Worm (Caenorhabditis elegans): ENCODE data around the gene srb-18.
"Not testable (repeated sequence)": the region's sequence is repeated elsewhere in the genome, so short reads cannot be mapped to it uniquely, and the experiment has no call there.

The srb-18 gene

DNA sequence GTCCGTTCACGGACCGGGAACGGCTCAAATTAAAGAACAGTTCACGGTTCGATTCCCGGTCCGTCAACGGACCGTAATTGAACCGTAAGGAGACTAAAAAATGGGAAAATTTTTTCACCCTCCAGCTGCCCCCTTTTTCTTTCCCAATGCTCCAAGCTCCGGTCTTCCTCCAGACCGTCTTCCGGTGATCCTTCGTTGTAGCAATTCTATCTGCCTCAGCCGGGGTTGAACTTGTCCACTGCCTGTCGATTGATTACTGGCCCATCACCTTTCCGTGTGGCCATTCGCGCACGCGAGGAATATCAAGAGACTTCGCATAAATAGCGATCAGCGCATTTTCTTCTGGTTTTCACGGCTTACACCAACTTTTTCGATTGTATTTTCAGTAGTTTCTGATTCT, 33.5 kb downstream of the srb-18 start (continued):
- TF ChIP-seq aptf-2 (GFP tag; conservative IDR thresholded peaks at IDR 0.05) (peak; percentile 78), madf-8 (GFP tag; conservative IDR thresholded peaks at IDR 0.05) (peak; percentile 43), T07F8.4 (tag; optimal IDR thresholded peaks at IDR 0.05) (peak; percentile 43), F52B5.7 (tag; optimal IDR thresholded peaks at IDR 0.05) (peak; percentile 50), him-1 (tag; optimal IDR thresholded peaks at IDR 0.05) (peak; percentile 45), rpc-1 (optimal IDR thresholded peaks at IDR 0.05) (peak; percentile 53), rpc-1 (tag; optimal IDR thresholded peaks at IDR 0.05) (peak; percentile 73), F37B4.10 (GFP tag; IDR thresholded peaks at IDR 0.05) (0 out of 2 replicates have a peak, but pooled peaks have one; percentile 11), Y95B8A.8 (GFP tag; IDR thresholded peaks at IDR 0.05) (peak; percentile 73), hmg-1.2 (GFP tag; IDR thresholded peaks at IDR 0.05) (peak; percentile 57), lag-1 (GFP tag; IDR thresholded peaks at IDR 0.05) (0 out of 2 replicates have a peak, but pooled peaks have one; percentile 59), rcor-1 (GFP tag; IDR thresholded peaks at IDR 0.05) (peak; percentile 78), ceh-100 (GFP tag; IDR thresholded peaks at IDR 0.05) (peak; percentile 27; the same call in 1 of the 2 replicates), ekl-4 (GFP tag; IDR thresholded peaks at IDR 0.05) (peak; percentile 83; the same call in 1 of the 2 replicates), D2030.7 (GFP tag; IDR thresholded peaks at IDR 0.05) (peak; percentile 87), hmg-20 (GFP tag; IDR thresholded peaks at IDR 0.05) (peak; percentile 36; the same call in 1 of the 2 replicates), die-1 (tag; optimal IDR thresholded peaks at IDR 0.05) (peak; percentile 59), sea-2 (GFP tag; IDR thresholded peaks at IDR 0.05) (peak; percentile 51; the same call in 1 of the 2 replicates), tbp1 (GFP tag; optimal IDR thresholded peaks at IDR 0.05) (peak; percentile 85), cebp-2 (GFP tag; IDR thresholded peaks at IDR 0.05) (0 out of 2 replicates have a peak, but pooled peaks have one; percentile 71), egl-44 (GFP tag; IDR thresholded peaks at IDR 0.05) (peak; percentile 93), egl-18 (GFP tag; IDR thresholded peaks at IDR 0.05) (0 out of 2 replicates have a peak, but pooled peaks have one; percentile 57), attf-6 (GFP tag; IDR thresholded peaks at IDR 0.05) (peak; percentile 49), aptf-3 (GFP tag; IDR thresholded peaks at IDR 0.05) (peak; percentile 93), Y56A3A.18 (GFP tag; IDR thresholded peaks at IDR 0.05) (peak; percentile 91), lin-54 (GFP tag; optimal IDR thresholded peaks at IDR 0.05) (peak; percentile 57), mcd-1 (GFP tag; IDR thresholded peaks at IDR 0.05) (peak; percentile 67), ztf-28 (GFP tag; IDR thresholded peaks at IDR 0.05) (peak; percentile 71; the same call in 1 of the 2 replicates), F39B2.1 (GFP tag; IDR thresholded peaks at IDR 0.05) (0 out of 2 replicates have a peak, but pooled peaks have one; percentile 38), mxl-1 (tag; optimal IDR thresholded peaks at IDR 0.05) (peak; percentile 47), ztf-22 (GFP tag; optimal IDR thresholded peaks at IDR 0.05) (peak; percentile 10), ztf-25 (GFP tag; IDR thresholded peaks at IDR 0.05) (peak; percentile 74; the same call in 1 of the 2 replicates), Y53F4B.3 (GFP tag; IDR thresholded peaks at IDR 0.05) (peak; percentile 62; the same call in 1 of the 2 replicates), cebp-1 (GFP tag; IDR thresholded peaks at IDR 0.05) (peak; percentile 36; the same call in 1 of the 2 replicates)
- TF ChIP-seq cebp-1 (tag; optimal IDR thresholded peaks at IDR 0.05): not testable (repeated sequence)

DNA sequence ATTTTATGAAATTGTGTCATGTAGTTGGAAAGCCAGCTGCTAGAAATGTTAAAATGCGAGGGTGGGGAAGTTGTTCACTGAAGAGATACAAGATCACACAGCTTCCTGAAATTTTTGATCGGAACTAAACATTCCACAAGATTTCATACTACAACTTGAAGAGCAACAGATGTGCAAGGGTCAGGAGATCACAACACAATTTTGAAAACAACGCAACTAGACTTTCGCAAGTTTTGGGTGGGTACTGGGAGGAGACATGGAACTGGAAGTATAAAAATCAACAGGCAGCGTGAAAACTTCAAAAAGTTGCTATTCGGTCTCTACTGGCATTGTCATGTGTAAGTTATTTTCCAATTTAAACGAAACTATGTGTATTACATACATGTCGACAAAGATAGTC, 36.8 kb downstream of the srb-18 start, which contains the start of gene F19F10.3:
Gene F19F10.3, plus strand, starts transcription at position 301 of the 400 bp plus-strand sequence.
- no peak for TF ChIP-seq xnd-1 (tag; optimal IDR thresholded peaks at IDR 0.05)
- no peak for TF ChIP-seq lir-1 (GFP tag; conservative IDR thresholded peaks at IDR 0.05)
- no peak for TF ChIP-seq ztf-26 (tag; optimal IDR thresholded peaks at IDR 0.05)
- no peak for TF ChIP-seq B0336.3 (GFP tag; IDR thresholded peaks at IDR 0.05)
- no peak for TF ChIP-seq T26A5.8 (tag; optimal IDR thresholded peaks at IDR 0.05)
- TF ChIP-seq lin-40 (tag; optimal IDR thresholded peaks at IDR 0.05): no peak
- TF ChIP-seq ama-1 (optimal IDR thresholded peaks at IDR 0.05): no peak
- no peak for TF ChIP-seq ama-1 (GFP tag; optimal IDR thresholded peaks at IDR 0.05)
- no peak for TF ChIP-seq egrh-3 (GFP tag; IDR thresholded peaks at IDR 0.05)
- no peak for TF ChIP-seq F55B11.4 (tag; optimal IDR thresholded peaks at IDR 0.05; ENCODE audit: borderline replicate concordance, insufficient read depth)
- TF ChIP-seq snpc-3.4 (tag; optimal IDR thresholded peaks at IDR 0.05): no peak
- TF ChIP-seq Y53G8AR.9 (GFP tag; conservative IDR thresholded peaks at IDR 0.05): no peak
- TF ChIP-seq nhr-179 (tag; optimal IDR thresholded peaks at IDR 0.05): no peak
- no peak for TF ChIP-seq ztf-22 (GFP tag; optimal IDR thresholded peaks at IDR 0.05)
- no peak for TF ChIP-seq nfya-1 (tag; optimal IDR thresholded peaks at IDR 0.05; ENCODE audit: borderline replicate concordance, insufficient read depth)
- TF ChIP-seq nhr-27 (tag; optimal IDR thresholded peaks at IDR 0.05): no peak

Data from whole organism, young adult.